Comparison of ENCODE assay signal across 1 fruit fly cellular context in the genomic region with DNA sequence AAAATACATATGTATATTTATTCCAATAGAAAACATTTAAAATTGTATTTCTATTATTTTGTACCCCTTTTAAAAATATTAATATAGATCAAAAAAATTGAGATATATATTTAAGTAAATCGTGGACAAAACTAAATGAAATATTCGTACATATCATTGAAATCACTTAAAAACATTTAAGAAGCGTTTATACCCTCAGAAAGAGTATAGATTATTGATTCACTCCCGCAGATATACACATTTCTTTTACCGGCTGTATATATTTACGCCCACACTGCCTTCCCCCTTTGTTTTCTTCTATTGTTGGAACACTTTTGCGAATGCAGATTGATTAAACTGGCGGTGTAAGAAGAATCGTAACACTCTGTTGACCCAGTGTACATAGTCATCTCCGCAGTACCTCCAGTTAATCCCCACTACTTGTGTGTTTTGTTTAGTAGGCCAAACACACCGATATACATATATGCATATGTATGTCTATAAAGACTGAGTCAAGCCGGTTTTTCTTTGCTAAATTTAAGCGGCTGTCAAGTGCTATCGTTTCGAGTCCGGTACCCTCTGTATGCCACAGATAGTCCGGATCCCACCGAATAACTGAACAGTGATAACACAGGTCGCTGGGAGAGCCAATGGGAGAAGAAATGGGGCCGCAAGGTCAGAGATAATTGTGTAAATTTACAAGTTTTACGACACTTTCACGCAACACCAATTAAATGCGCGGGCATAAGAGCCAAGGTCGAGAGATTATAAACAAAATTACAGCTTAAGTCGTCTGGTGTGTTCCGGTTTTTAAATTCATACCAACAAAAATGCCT.
A peak's percentile ranks its signal among the peaks of the same experiment; 100 is the strongest.
TF ChIP-seq lines count a peak whose summit lies in the region.

No protein-coding gene starts in this region.

TF ChIP-seq in whole organism, embryonic, 481 proteins besides CTCF, POLR2A, EP300 and RAD21 (continued from another document and continues in another):
- TF ChIP-seq Vsx1 (GFP tag; optimal IDR thresholded peaks at IDR 0.05; lab: Kevin White, UChicago) (peak; percentile 38), CG6683 (GFP tag; optimal IDR thresholded peaks at IDR 0.05; lab: Kevin White, UChicago) (peak; percentile 37), tin (GFP tag; optimal IDR thresholded peaks at IDR 0.05; lab: Kevin White, UChicago) (no peak), row (GFP tag; IDR thresholded peaks at IDR 0.05; lab: Robert Waterston, UW) (no peak; the same call in 1 of the 3 replicates), Gsc (GFP tag; IDR thresholded peaks at IDR 0.05; lab: Robert Waterston, UW) (no peak), CG8281 (tag; optimal IDR thresholded peaks at IDR 0.05; lab: Kevin White, UChicago) (peak; percentile 18), PHDP (tag; optimal IDR thresholded peaks at IDR 0.05; lab: Kevin White, UChicago) (peak; percentile 42), cato (GFP tag; optimal IDR thresholded peaks at IDR 0.05; lab: Kevin White, UChicago; ENCODE audit: borderline replicate concordance) (peak; percentile 32), E2f1 (GFP tag; IDR thresholded peaks at IDR 0.05; lab: Robert Waterston, UW) (no peak), vnd (GFP tag; IDR thresholded peaks at IDR 0.05; lab: Robert Waterston, UW; ENCODE audit: partially characterized antibody) (no peak), CG2202 (tag; optimal IDR thresholded peaks at IDR 0.05; lab: Kevin White, UChicago) (peak; percentile 80), sim (GFP tag; IDR thresholded peaks at IDR 0.05; lab: Robert Waterston, UW) (no peak), CG34376 (GFP tag; optimal IDR thresholded peaks at IDR 0.05; lab: Kevin White, UChicago) (peak; percentile 22), scrt (GFP tag; optimal IDR thresholded peaks at IDR 0.05; lab: Kevin White, UChicago) (peak; percentile 1), CG4404 (GFP tag; IDR thresholded peaks at IDR 0.05; lab: Robert Waterston, UW) (no peak), Ravus (GFP tag; IDR thresholded peaks at IDR 0.05; lab: Robert Waterston, UW) (no peak), CG7745 (tag; optimal IDR thresholded peaks at IDR 0.05; lab: Kevin White, UChicago) (peak; percentile 20), luna (GFP tag; optimal IDR thresholded peaks at IDR 0.05; lab: Kevin White, UChicago) (peak; percentile 5), CG10959 (GFP tag; IDR thresholded peaks at IDR 0.05; lab: Robert Waterston, UW) (peak; percentile 6; the same call in 1 of the 2 replicates), lab (GFP tag; optimal IDR thresholded peaks at IDR 0.05; lab: Kevin White, UChicago) (peak; percentile 43), schlank (tag; optimal IDR thresholded peaks at IDR 0.05; lab: Kevin White, UChicago) (peak; percentile 71), knrl (GFP tag; IDR thresholded peaks at IDR 0.05; lab: Robert Waterston, UW; ENCODE audit: partially characterized antibody) (no peak), Sry-δ (GFP tag; optimal IDR thresholded peaks at IDR 0.05; lab: Kevin White, UChicago) (peak; percentile 1), oc (tag; optimal IDR thresholded peaks at IDR 0.05; lab: Kevin White, UChicago) (peak; percentile 58), Dll (GFP tag; IDR thresholded peaks at IDR 0.05; lab: Robert Waterston, UW; ENCODE audit: partially characterized antibody) (no peak), ftz-f1 (GFP tag; optimal IDR thresholded peaks at IDR 0.05; lab: Kevin White, UChicago) (peak; percentile 64), tx (GFP tag; optimal IDR thresholded peaks at IDR 0.05; lab: Kevin White, UChicago) (no peak), CG14050 (GFP tag; IDR thresholded peaks at IDR 0.05; lab: Robert Waterston, UW) (no peak), CG32767 (GFP tag; IDR thresholded peaks at IDR 0.05; lab: Robert Waterston, UW) (no peak), dmrt11E (tag; optimal IDR thresholded peaks at IDR 0.05; lab: Kevin White, UChicago) (peak; percentile 70), CG43689 (GFP tag; IDR thresholded peaks at IDR 0.05; lab: Robert Waterston, UW) (no peak), CG33213 (GFP tag; optimal IDR thresholded peaks at IDR 0.05; lab: Kevin White, UChicago) (peak; percentile 67), Nf-YB (GFP tag; optimal IDR thresholded peaks at IDR 0.05; lab: Kevin White, UChicago) (peak; percentile 33), CG11504 (tag; optimal IDR thresholded peaks at IDR 0.05; lab: Kevin White, UChicago) (peak; percentile 47), bigmax (GFP tag; optimal IDR thresholded peaks at IDR 0.05; lab: Kevin White, UChicago) (peak; percentile 3), Ets97D (GFP tag; optimal IDR thresholded peaks at IDR 0.05; lab: Kevin White, UChicago) (no peak), zfh1 (GFP tag; IDR thresholded peaks at IDR 0.05; lab: Robert Waterston, UW) (peak; percentile 75), pum (GFP tag; optimal IDR thresholded peaks at IDR 0.05; lab: Kevin White, UChicago) (peak; percentile 17), CG18476 (GFP tag; optimal IDR thresholded peaks at IDR 0.05; lab: Kevin White, UChicago) (peak; percentile 41), CG7372 (GFP tag; IDR thresholded peaks at IDR 0.05; lab: Robert Waterston, UW) (no peak), CG11723 (GFP tag; optimal IDR thresholded peaks at IDR 0.05; lab: Kevin White, UChicago) (peak; percentile 44), Six4 (GFP tag; optimal IDR thresholded peaks at IDR 0.05; lab: Kevin White, UChicago) (no peak), CG34224 (GFP tag; IDR thresholded peaks at IDR 0.05; lab: Robert Waterston, UW; ENCODE audit: partially characterized antibody) (no peak), ac (GFP tag; optimal IDR thresholded peaks at IDR 0.05; lab: Kevin White, UChicago) (peak; percentile 79), Neu2 (GFP tag; optimal IDR thresholded peaks at IDR 0.05; lab: Kevin White, UChicago; ENCODE audit: borderline replicate concordance) (no peak), nau (GFP tag; optimal IDR thresholded peaks at IDR 0.05; lab: Kevin White, UChicago) (peak; percentile 80), CG14441 (GFP tag; IDR thresholded peaks at IDR 0.05; lab: Robert Waterston, UW) (no peak), D19B (GFP tag; optimal IDR thresholded peaks at IDR 0.05; lab: Kevin White, UChicago) (no peak), gsb-n (tag; optimal IDR thresholded peaks at IDR 0.05; lab: Kevin White, UChicago) (peak; percentile 34), trem (tag; optimal IDR thresholded peaks at IDR 0.05; lab: Kevin White, UChicago) (peak; percentile 1), croc (GFP tag; conservative IDR thresholded peaks at IDR 0.05; lab: Robert Waterston, UW) (no peak), stwl (tag; optimal IDR thresholded peaks at IDR 0.05; lab: Kevin White, UChicago) (no peak), klu (GFP tag; IDR thresholded peaks at IDR 0.05; lab: Robert Waterston, UW) (no peak), eyg (GFP tag; optimal IDR thresholded peaks at IDR 0.05; lab: Kevin White, UChicago) (peak; percentile 60), Awh (GFP tag; IDR thresholded peaks at IDR 0.05; lab: Robert Waterston, UW) (peak; percentile 52; the same call in 1 of the 2 replicates), Sox102F (GFP tag; optimal IDR thresholded peaks at IDR 0.05; lab: Kevin White, UChicago) (peak; percentile 57), ci (GFP tag; IDR thresholded peaks at IDR 0.05; lab: Robert Waterston, UW) (peak; percentile 86), CG13123 (GFP tag; optimal IDR thresholded peaks at IDR 0.05; lab: Kevin White, UChicago) (peak; percentile 65), NC2α (GFP tag; optimal IDR thresholded peaks at IDR 0.05; lab: Kevin White, UChicago) (peak; percentile 60), CG4730 (GFP tag; IDR thresholded peaks at IDR 0.05; lab: Robert Waterston, UW) (no peak), fd64A (GFP tag; optimal IDR thresholded peaks at IDR 0.05; lab: Kevin White, UChicago) (peak; percentile 75), CG9727 (GFP tag; optimal IDR thresholded peaks at IDR 0.05; lab: Kevin White, UChicago) (peak; percentile 62), ewg (GFP tag; optimal IDR thresholded peaks at IDR 0.05; lab: Kevin White, UChicago) (peak; percentile 32), aop (GFP tag; IDR thresholded peaks at IDR 0.05; lab: Robert Waterston, UW) (no peak), CG2116 (GFP tag; optimal IDR thresholded peaks at IDR 0.05; lab: Kevin White, UChicago) (peak; percentile 54), ara (GFP tag; IDR thresholded peaks at IDR 0.05; lab: Robert Waterston, UW) (peak; percentile 31; the same call in 1 of the 2 replicates), CG13624 (GFP tag; optimal IDR thresholded peaks at IDR 0.05; lab: Kevin White, UChicago) (peak; percentile 0), NK7.1 (GFP tag; optimal IDR thresholded peaks at IDR 0.05; lab: Kevin White, UChicago) (peak; percentile 23), crp (GFP tag; optimal IDR thresholded peaks at IDR 0.05; lab: Kevin White, UChicago) (no peak), CG18262 (tag; optimal IDR thresholded peaks at IDR 0.05; lab: Kevin White, UChicago) (peak; percentile 41), Hr51 (GFP tag; optimal IDR thresholded peaks at IDR 0.05; lab: Kevin White, UChicago) (peak; percentile 20 to 40), usp (GFP tag; optimal IDR thresholded peaks at IDR 0.05; lab: Kevin White, UChicago) (no peak), CG30020 (tag; optimal IDR thresholded peaks at IDR 0.05; lab: Kevin White, UChicago) (no peak), Drgx (GFP tag; IDR thresholded peaks at IDR 0.05; lab: Robert Waterston, UW) (0 out of 2 replicates have a peak, but pooled peaks have one; percentile 22), Gug (GFP tag; IDR thresholded peaks at IDR 0.05; lab: Robert Waterston, UW) (no peak), tup (GFP tag; optimal IDR thresholded peaks at IDR 0.05; lab: Kevin White, UChicago) (peak; percentile 49), fd102C (GFP tag; optimal IDR thresholded peaks at IDR 0.05; lab: Kevin White, UChicago) (peak; percentile 79), Fer2 (tag; optimal IDR thresholded peaks at IDR 0.05; lab: Kevin White, UChicago) (no peak), CG1602 (GFP tag; optimal IDR thresholded peaks at IDR 0.05; lab: Kevin White, UChicago) (peak; percentile 45), Scr (GFP tag; IDR thresholded peaks at IDR 0.05; lab: Robert Waterston, UW; ENCODE audit: partially characterized antibody) (no peak), so (GFP tag; IDR thresholded peaks at IDR 0.05; lab: Robert Waterston, UW) (0 out of 3 replicates have a peak, but pooled peaks have one; percentile 38), her (GFP tag; optimal IDR thresholded peaks at IDR 0.05; lab: Kevin White, UChicago) (peak; percentile 72), CG2678 (tag; optimal IDR thresholded peaks at IDR 0.05; lab: Kevin White, UChicago) (peak; percentile 67), gcm2 (GFP tag; optimal IDR thresholded peaks at IDR 0.05; lab: Kevin White, UChicago) (no peak), CG10543 (GFP tag; optimal IDR thresholded peaks at IDR 0.05; lab: Kevin White, UChicago) (peak; percentile 43), chn (GFP tag; optimal IDR thresholded peaks at IDR 0.05; lab: Kevin White, UChicago) (no peak), hth (optimal IDR thresholded peaks at IDR 0.05; lab: Kevin White, UChicago) (no peak), Trl (optimal IDR thresholded peaks at IDR 0.05; lab: Kevin White, UChicago) (no peak), Trl (GFP tag; optimal IDR thresholded peaks at IDR 0.05; lab: Kevin White, UChicago) (peak; percentile 83), ssp (GFP tag; IDR thresholded peaks at IDR 0.05; lab: Robert Waterston, UW) (no peak), CG10267 (tag; optimal IDR thresholded peaks at IDR 0.05; lab: Kevin White, UChicago) (no peak), CG1603 (tag; optimal IDR thresholded peaks at IDR 0.05; lab: Kevin White, UChicago) (peak; percentile 85), CG16815 (GFP tag; optimal IDR thresholded peaks at IDR 0.05; lab: Kevin White, UChicago) (no peak), CG14667 (GFP tag; IDR thresholded peaks at IDR 0.05; lab: Robert Waterston, UW) (no peak), crol (GFP tag; IDR thresholded peaks at IDR 0.05; lab: Robert Waterston, UW) (peak; percentile 7; the same call in 1 of the 2 replicates), Ada2b (GFP tag; IDR thresholded peaks at IDR 0.05; lab: Robert Waterston, UW) (no peak), ato (GFP tag; IDR thresholded peaks at IDR 0.05; lab: Robert Waterston, UW; ENCODE audit: partially characterized antibody) (no peak), CG17612 (GFP tag; IDR thresholded peaks at IDR 0.05; lab: Robert Waterston, UW) (no peak), Dip3 (GFP tag; optimal IDR thresholded peaks at IDR 0.05; lab: Kevin White, UChicago) (no peak), CG17802 (tag; optimal IDR thresholded peaks at IDR 0.05; lab: Kevin White, UChicago) (no peak), CG14014 (GFP tag; IDR thresholded peaks at IDR 0.05; lab: Robert Waterston, UW) (peak; percentile 20; the same call in 1 of the 2 replicates), CG16779 (GFP tag; IDR thresholded peaks at IDR 0.05; lab: Robert Waterston, UW) (no peak), otp (GFP tag; IDR thresholded peaks at IDR 0.05; lab: Robert Waterston, UW) (0 out of 3 replicates have a peak, but pooled peaks have one; percentile 56), H15 (GFP tag; IDR thresholded peaks at IDR 0.05; lab: Robert Waterston, UW) (no peak), wor (GFP tag; IDR thresholded peaks at IDR 0.05; lab: Robert Waterston, UW) (no peak), fd3F (GFP tag; optimal IDR thresholded peaks at IDR 0.05; lab: Kevin White, UChicago) (no peak), gce (GFP tag; IDR thresholded peaks at IDR 0.05; lab: Robert Waterston, UW) (0 out of 3 replicates have a peak, but pooled peaks have one; percentile 64), CG9932 (GFP tag; IDR thresholded peaks at IDR 0.05; lab: Robert Waterston, UW) (no peak), hbn (GFP tag; IDR thresholded peaks at IDR 0.05; lab: Robert Waterston, UW; ENCODE audit: partially characterized antibody) (no peak), chm (GFP tag; IDR thresholded peaks at IDR 0.05; lab: Robert Waterston, UW) (0 out of 2 replicates have a peak, but pooled peaks have one; percentile 32), Rfx (GFP tag; IDR thresholded peaks at IDR 0.05; lab: Robert Waterston, UW) (no peak; the same call in 1 of the 2 replicates), odd (GFP tag; optimal IDR thresholded peaks at IDR 0.05; lab: Kevin White, UChicago) (no peak), CG31388 (GFP tag; optimal IDR thresholded peaks at IDR 0.05; lab: Kevin White, UChicago) (no peak), Max (GFP tag; optimal IDR thresholded peaks at IDR 0.05; lab: Kevin White, UChicago) (peak; percentile 6), nmo (GFP tag; optimal IDR thresholded peaks at IDR 0.05; lab: Kevin White, UChicago) (peak; percentile 38), CG15011 (GFP tag; optimal IDR thresholded peaks at IDR 0.05; lab: Kevin White, UChicago) (peak; percentile 73), CG30403 (GFP tag; optimal IDR thresholded peaks at IDR 0.05; lab: Kevin White, UChicago) (peak; percentile 9), tio (GFP tag; optimal IDR thresholded peaks at IDR 0.05; lab: Kevin White, UChicago) (peak; percentile 17), tap (tag; optimal IDR thresholded peaks at IDR 0.05; lab: Kevin White, UChicago) (peak; percentile 12), CG6765 (GFP tag; optimal IDR thresholded peaks at IDR 0.05; lab: Kevin White, UChicago) (peak; percentile 49), CG13424 (tag; optimal IDR thresholded peaks at IDR 0.05; lab: Kevin White, UChicago) (peak; percentile 58)
